Worm (Caenorhabditis elegans) whole organism, L3 larva: ENCODE results near the gene cal-2.

Source experiments
- ama-1 ChIP-seq: fragments of 150-350 bp; optimal IDR thresholded peaks from 2 replicates; lab custom pipeline; 2018
- ceh-9 ChIP-seq: sonication (generic microtip); optimal IDR thresholded peaks from 2 replicates; lab custom pipeline; 2018; ENCODE audit warnings: missing biosample characterization, missing genetic modification characterization
- egl-27 ChIP-seq: sonication (generic microtip); optimal IDR thresholded peaks from 4 replicates; lab custom pipeline; 2017; ENCODE audit warnings: missing biosample characterization, missing genetic modification reagents, missing genetic modification characterization
- lin-39 ChIP-seq: fragments of 150-350 bp; optimal IDR thresholded peaks from 2 replicates; lab custom pipeline; 2018; ENCODE audit warnings: missing biosample characterization, missing genetic modification reagents, missing genetic modification characterization
- mdl-1 ChIP-seq: fragments of 150-350 bp; optimal IDR thresholded peaks from 2 replicates; lab custom pipeline; 2014; ENCODE audit warnings: missing biosample characterization, missing genetic modification characterization
- nhr-12 ChIP-seq: fragments of 150-350 bp; optimal IDR thresholded peaks from 2 replicates; lab custom pipeline; 2014; ENCODE audit warnings: missing biosample characterization, missing genetic modification characterization
- nhr-77 ChIP-seq: fragments of 150-350 bp; optimal IDR thresholded peaks from 2 replicates; lab custom pipeline; 2014; ENCODE audit warnings: missing biosample characterization, missing genetic modification characterization
- pqm-1 ChIP-seq: fragments of 150-350 bp; optimal IDR thresholded peaks from 2 replicates; lab custom pipeline; 2017; ENCODE audit warnings: missing biosample characterization, missing genetic modification characterization, inconsistent platforms
- skn-1 ChIP-seq: fragments of 150-350 bp; optimal IDR thresholded peaks from 2 replicates; lab custom pipeline; 2014; ENCODE audit warnings: missing biosample characterization, missing genetic modification characterization
- tbx-2 ChIP-seq: sonication (generic microtip); optimal IDR thresholded peaks from 2 replicates; lab custom pipeline; 2016; ENCODE audit warnings: mild to moderate bottlenecking, missing genetic modification characterization, missing compliant biosample characterization
- unc-39 ChIP-seq: sonication (generic microtip); optimal IDR thresholded peaks from 4 replicates; lab custom pipeline; 2017; ENCODE audit warnings: missing biosample characterization, missing genetic modification characterization
- unc-62 ChIP-seq: fragments of 150-350 bp; sonication (generic microtip); optimal IDR thresholded peaks from 4 replicates; lab custom pipeline; 2014; ENCODE audit warnings: missing biosample characterization, missing genetic modification reagents, missing genetic modification characterization

- TF ChIP-seq ama-1: no peak
- TF ChIP-seq unc-62: no peak
- TF ChIP-seq skn-1 (tag; lab: Kevin White, UChicago): no peak
- no peak for TF ChIP-seq ceh-9
- TF ChIP-seq nhr-12: no peak
- TF ChIP-seq lin-39: no peak
- no peak for TF ChIP-seq egl-27 (tag; lab: Kevin White, UChicago)
- no peak for TF ChIP-seq tbx-2 (tag; lab: Kevin White, UChicago)
- no peak for TF ChIP-seq pqm-1 (tag; lab: Kevin White, UChicago)
- no peak for TF ChIP-seq nhr-77 (tag; lab: Kevin White, UChicago)
- TF ChIP-seq mdl-1: no peak
- TF ChIP-seq unc-39 (tag; lab: Kevin White, UChicago): no peak
These were observed 6.8 kb upstream of the cal-2 start for ce11 chrII:8953703-8954102.
